Comparison of ENCODE assay signal across 6 worm cellular contexts in the genomic region with DNA sequence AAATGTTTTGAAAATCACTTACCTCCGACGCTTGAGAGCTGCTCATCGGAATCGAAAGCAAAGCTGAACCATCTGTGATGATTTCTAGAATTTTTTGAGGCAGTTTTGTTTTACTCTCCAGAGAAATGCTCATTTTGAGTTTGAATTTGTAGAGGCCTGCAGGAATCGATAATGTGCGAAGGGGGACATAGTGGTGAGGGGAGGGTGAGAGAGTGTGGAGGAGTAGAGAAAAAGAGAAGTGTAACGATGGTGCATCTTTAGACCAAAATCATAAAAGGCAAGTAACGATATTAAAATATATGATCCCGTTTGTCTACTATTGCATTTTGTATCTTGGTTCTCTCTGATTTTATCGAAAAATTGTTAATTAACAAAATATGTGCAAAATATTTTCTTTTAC.
A peak's percentile ranks its signal among the peaks of the same experiment; 100 is the strongest.
TF ChIP-seq lines count a peak whose summit lies in the region.

A gene (minus strand): TSS at position 216 of the 400 bp plus-strand sequence.

TF ChIP-seq in whole organism, L2 larva, 48 proteins besides CTCF, POLR2A, EP300 and RAD21:
- TF ChIP-seq R02D3.7 (tag; optimal IDR thresholded peaks at IDR 0.05; lab: Kevin White, UChicago) (no peak), nhr-6 (tag; optimal IDR thresholded peaks at IDR 0.05; lab: Kevin White, UChicago) (no peak), zag-1 (tag; optimal IDR thresholded peaks at IDR 0.05; lab: Kevin White, UChicago) (no peak), nhr-25 (tag; optimal IDR thresholded peaks at IDR 0.05; lab: Kevin White, UChicago) (no peak), ceh-16 (tag; optimal IDR thresholded peaks at IDR 0.05; lab: Kevin White, UChicago) (no peak), lsy-2 (tag; optimal IDR thresholded peaks at IDR 0.05; lab: Kevin White, UChicago) (no peak), unc-55 (GFP tag; optimal IDR thresholded peaks at IDR 0.05; lab: Kevin White, UChicago) (peak; percentile 1)

TF ChIP-seq in whole organism, L3 larva, 47 proteins besides CTCF, POLR2A, EP300 and RAD21:
- TF ChIP-seq nhr-43 (tag; optimal IDR thresholded peaks at IDR 0.05; lab: Kevin White, UChicago; ENCODE audit: poor library complexity, severe bottlenecking) = no peak
- TF ChIP-seq eor-1 (tag; optimal IDR thresholded peaks at IDR 0.05; lab: Kevin White, UChicago) = no peak
- TF ChIP-seq nfya-1 (tag; optimal IDR thresholded peaks at IDR 0.05; lab: Kevin White, UChicago; ENCODE audit: insufficient read depth) = no peak
- peak; percentile 47 for TF ChIP-seq ceh-28 (tag; optimal IDR thresholded peaks at IDR 0.05; lab: Kevin White, UChicago)
- TF ChIP-seq ceh-82 (tag; optimal IDR thresholded peaks at IDR 0.05; lab: Kevin White, UChicago) = no peak
- TF ChIP-seq aly-2 (tag; optimal IDR thresholded peaks at IDR 0.05; lab: Kevin White, UChicago) = no peak
- no peak for TF ChIP-seq nhr-28 (tag; optimal IDR thresholded peaks at IDR 0.05; lab: Kevin White, UChicago)
- TF ChIP-seq ZK546.5 (tag; optimal IDR thresholded peaks at IDR 0.05; lab: Kevin White, UChicago) = no peak
- peak; percentile 43 for TF ChIP-seq hmg-11 (tag; optimal IDR thresholded peaks at IDR 0.05; lab: Kevin White, UChicago)
- no peak for TF ChIP-seq fkh-2 (tag; optimal IDR thresholded peaks at IDR 0.05; lab: Kevin White, UChicago)
- TF ChIP-seq elt-2 (tag; optimal IDR thresholded peaks at IDR 0.05; lab: Kevin White, UChicago) = no peak
- TF ChIP-seq tbx-2 (tag; optimal IDR thresholded peaks at IDR 0.05; lab: Kevin White, UChicago) = no peak
- TF ChIP-seq mml-1 (tag; optimal IDR thresholded peaks at IDR 0.05; lab: Kevin White, UChicago) = no peak
- no peak for TF ChIP-seq pha-4 (tag; optimal IDR thresholded peaks at IDR 0.05; lab: Kevin White, UChicago)
- TF ChIP-seq nhr-67 (tag; optimal IDR thresholded peaks at IDR 0.05; lab: Kevin White, UChicago) = no peak
- TF ChIP-seq unc-62 (GFP tag; optimal IDR thresholded peaks at IDR 0.05; lab: Kevin White, UChicago) = no peak

TF ChIP-seq in whole organism, L4 larva, 104 proteins besides CTCF, POLR2A, EP300 and RAD21:
- peak; percentile 2 for TF ChIP-seq ceh-28 (tag; optimal IDR thresholded peaks at IDR 0.05; lab: Kevin White, UChicago)
- no peak for TF ChIP-seq hif-1 (tag; optimal IDR thresholded peaks at IDR 0.05; lab: Kevin White, UChicago)

TF ChIP-seq in whole organism, late embryonic, 69 proteins besides CTCF, POLR2A, EP300 and RAD21:
- TF ChIP-seq unc-42 (tag; optimal IDR thresholded peaks at IDR 0.05; lab: Kevin White, UChicago) (peak; percentile 24), pha-4 (tag; optimal IDR thresholded peaks at IDR 0.05; lab: Kevin White, UChicago) (no peak), ref-2 (tag; optimal IDR thresholded peaks at IDR 0.05; lab: Kevin White, UChicago) (no peak), ceh-48 (tag; optimal IDR thresholded peaks at IDR 0.05; lab: Kevin White, UChicago) (peak; percentile 86)

TF ChIP-seq in whole organism, midembryonic, 9 proteins besides CTCF, POLR2A, EP300 and RAD21:
- TF ChIP-seq flt-1 (GFP tag; IDR thresholded peaks at IDR 0.05; lab: Robert Waterston, UW) = no peak
- TF ChIP-seq T22C8.4 (GFP tag; IDR thresholded peaks at IDR 0.05; lab: Robert Waterston, UW) = peak; percentile 64; the same call in 1 of the 2 replicates

TF ChIP-seq in whole organism, mixed stage, embryonic, 35 proteins besides CTCF, POLR2A, EP300 and RAD21:
- TF ChIP-seq flh-1 (GFP tag; optimal IDR thresholded peaks at IDR 0.05; lab: Kevin White, UChicago) (no peak), ces-1 (GFP tag; optimal IDR thresholded peaks at IDR 0.05; lab: Kevin White, UChicago) (peak; percentile 66), bed-3 (GFP tag; optimal IDR thresholded peaks at IDR 0.05; lab: Kevin White, UChicago) (no peak), nhr-12 (tag; optimal IDR thresholded peaks at IDR 0.05; lab: Kevin White, UChicago) (no peak)
